Fruit fly (Drosophila melanogaster): Measurements from ENCODE around the gene CG3808.

The CG3808 gene

dm6 chr3L:19033154-19033811 lies 32.9 kb upstream of the CG3808 start (continued):
- TF ChIP-seq HLH4C (GFP tag; IDR thresholded peaks at IDR 0.05; ENCODE audit: partially characterized antibody), result no peak
- peak; percentile 37 for TF ChIP-seq CG17802 (tag; optimal IDR thresholded peaks at IDR 0.05)
- no peak for TF ChIP-seq Dek (tag; optimal IDR thresholded peaks at IDR 0.05)
- peak; percentile 87 for TF ChIP-seq CG17328 (GFP tag; IDR thresholded peaks at IDR 0.05)
- no peak for TF ChIP-seq CG32532 (GFP tag; IDR thresholded peaks at IDR 0.05)
- no peak for TF ChIP-seq Antp (GFP tag; optimal IDR thresholded peaks at IDR 0.05)
- peak; percentile 84 for TF ChIP-seq ac (GFP tag; optimal IDR thresholded peaks at IDR 0.05)
- peak; percentile 72 for TF ChIP-seq dmrt99B (tag; optimal IDR thresholded peaks at IDR 0.05)
- no peak for TF ChIP-seq dm (GFP tag; optimal IDR thresholded peaks at IDR 0.05)
- no peak for TF ChIP-seq fd3F (GFP tag; optimal IDR thresholded peaks at IDR 0.05)
- TF ChIP-seq odd (GFP tag; optimal IDR thresholded peaks at IDR 0.05), result peak; percentile 38
- TF ChIP-seq CG7786 (GFP tag; optimal IDR thresholded peaks at IDR 0.05), result no peak
- no peak for TF ChIP-seq CG8944 (GFP tag; optimal IDR thresholded peaks at IDR 0.05)
- peak; percentile 14 for TF ChIP-seq NfI (GFP tag; optimal IDR thresholded peaks at IDR 0.05)
- TF ChIP-seq CG7357 (GFP tag; IDR thresholded peaks at IDR 0.05), result peak; percentile 44; the same call in 1 of the 3 replicates
- TF ChIP-seq lbe (GFP tag; optimal IDR thresholded peaks at IDR 0.05), result peak; percentile 53
- no peak for TF ChIP-seq grn (GFP tag; optimal IDR thresholded peaks at IDR 0.05)
- peak; percentile 77 for TF ChIP-seq CG11504 (tag; optimal IDR thresholded peaks at IDR 0.05)
- TF ChIP-seq gt (GFP tag; IDR thresholded peaks at IDR 0.05), result no peak; the same call in 1 of the 2 replicates
- TF ChIP-seq CG7963 (GFP tag; IDR thresholded peaks at IDR 0.05; ENCODE audit: partially characterized antibody), result no peak
- no peak for TF ChIP-seq Tbp (GFP tag; optimal IDR thresholded peaks at IDR 0.05)
- no peak for TF ChIP-seq MESR4 (GFP tag; optimal IDR thresholded peaks at IDR 0.05)
- peak; percentile 87 for TF ChIP-seq Spps (tag; optimal IDR thresholded peaks at IDR 0.05)
- TF ChIP-seq Dp (GFP tag; optimal IDR thresholded peaks at IDR 0.05), result no peak
- no peak for TF ChIP-seq TFAM (GFP tag; optimal IDR thresholded peaks at IDR 0.05)
- no peak for TF ChIP-seq CG31388 (GFP tag; optimal IDR thresholded peaks at IDR 0.05)
- TF ChIP-seq D19A (tag; optimal IDR thresholded peaks at IDR 0.05), result peak; percentile 83
- no peak for TF ChIP-seq chinmo (GFP tag; IDR thresholded peaks at IDR 0.05; ENCODE audit: partially characterized antibody)
- TF ChIP-seq CG9876 (GFP tag; optimal IDR thresholded peaks at IDR 0.05), result no peak
- peak; percentile 60 for TF ChIP-seq CG12104 (GFP tag; optimal IDR thresholded peaks at IDR 0.05)
- no peak for TF ChIP-seq BEAF-32 (GFP tag; optimal IDR thresholded peaks at IDR 0.05)
- TF ChIP-seq CG4707 (GFP tag; optimal IDR thresholded peaks at IDR 0.05), result peak; percentile 37
- no peak for TF ChIP-seq GATAe (GFP tag; conservative IDR thresholded peaks at IDR 0.05)
- TF ChIP-seq CG10366 (GFP tag; IDR thresholded peaks at IDR 0.05), result peak; percentile 60
- no peak for TF ChIP-seq CG6854 (GFP tag; optimal IDR thresholded peaks at IDR 0.05)
- no peak for TF ChIP-seq CG11085 (GFP tag; IDR thresholded peaks at IDR 0.05)
- no peak for TF ChIP-seq CG16779 (GFP tag; IDR thresholded peaks at IDR 0.05)
- TF ChIP-seq Sox100B (GFP tag; optimal IDR thresholded peaks at IDR 0.05), result peak; percentile 70
- TF ChIP-seq h (optimal IDR thresholded peaks at IDR 0.05), result no peak
- peak; percentile 62 for TF ChIP-seq Ptx1 (GFP tag; IDR thresholded peaks at IDR 0.05)
- TF ChIP-seq klu (GFP tag; IDR thresholded peaks at IDR 0.05), result no peak
- no peak for TF ChIP-seq CG42726 (GFP tag; IDR thresholded peaks at IDR 0.05; ENCODE audit: partially characterized antibody)
- peak; percentile 64 for TF ChIP-seq Abd-B (GFP tag; optimal IDR thresholded peaks at IDR 0.05)
- TF ChIP-seq CG18619 (GFP tag; optimal IDR thresholded peaks at IDR 0.05), result peak; percentile 51
- peak; percentile 74 for TF ChIP-seq grau (tag; optimal IDR thresholded peaks at IDR 0.05)
- TF ChIP-seq Trl (optimal IDR thresholded peaks at IDR 0.05), result no peak
- no peak for TF ChIP-seq Trl (GFP tag; optimal IDR thresholded peaks at IDR 0.05)
- peak; percentile 62 for TF ChIP-seq HHEX (GFP tag; optimal IDR thresholded peaks at IDR 0.05)
- TF ChIP-seq CG15269 (tag; optimal IDR thresholded peaks at IDR 0.05), result peak; percentile 43
- TF ChIP-seq Hey (tag; optimal IDR thresholded peaks at IDR 0.05), result no peak
